Worm (Caenorhabditis elegans) whole organism, L2 larva: ENCODE data around the gene tric-1B.1.

Experiments used
- C34F6.9 ChIP-seq: fragments of 150-350 bp; optimal IDR thresholded peaks from 2 replicates; lab custom pipeline; 2014; ENCODE audit warnings: missing biosample characterization, missing genetic modification characterization
- aly-2 ChIP-seq: fragments of 150-350 bp; optimal IDR thresholded peaks from 2 replicates; lab custom pipeline; 2014; ENCODE audit warnings: missing biosample characterization, missing genetic modification characterization
- blmp-1 ChIP-seq: sonication (generic microtip); optimal IDR thresholded peaks from 2 replicates; lab custom pipeline; 2017; ENCODE audit warnings: missing genetic modification characterization, mild to moderate bottlenecking, missing compliant biosample characterization, antibody characterized with exemption, moderate library complexity; ENCODE audit not compliant: insufficient read depth
- ceh-82 ChIP-seq: fragments of 150-350 bp; optimal IDR thresholded peaks from 2 replicates; lab custom pipeline; 2014; ENCODE audit warnings: missing biosample characterization, missing genetic modification characterization
- elt-3 ChIP-seq: sonication (generic microtip); optimal IDR thresholded peaks from 2 replicates; lab custom pipeline; 2017; ENCODE audit warnings: missing biosample characterization, missing genetic modification characterization
- fos-1 ChIP-seq: fragments of 150-350 bp; optimal IDR thresholded peaks from 2 replicates; lab custom pipeline; 2014; ENCODE audit warnings: missing biosample characterization, missing genetic modification characterization
- lin-11 ChIP-seq: fragments of 150-350 bp; sonication (generic microtip); optimal IDR thresholded peaks from 2 replicates; lab custom pipeline; 2014; ENCODE audit warnings: missing biosample characterization, missing genetic modification characterization, inconsistent platforms, mixed read lengths
- mdl-1 ChIP-seq, 2 experiments: fragments of 150-350 bp in 1 of 2; sonication (generic microtip) in 1 of 2; optimal IDR thresholded peaks; 2 replicates each; lab custom pipeline; 2017; ENCODE audit warnings: missing biosample characterization in 2 of 2, missing genetic modification characterization in 2 of 2
- snpc-4 ChIP-seq: fragments of 150-350 bp; optimal IDR thresholded peaks from 2 replicates; lab custom pipeline; 2014; ENCODE audit warnings: missing biosample characterization, missing genetic modification characterization
- unc-39 ChIP-seq: fragments of 150-350 bp; optimal IDR thresholded peaks from 2 replicates; lab custom pipeline; 2014; ENCODE audit warnings: missing biosample characterization, missing genetic modification characterization
- ztf-4 ChIP-seq: fragments of 150-350 bp; optimal IDR thresholded peaks from 2 replicates; lab custom pipeline; 2014; ENCODE audit warnings: missing biosample characterization, missing genetic modification characterization

- TF ChIP-seq lin-11 (no peak), mdl-1 (tag; optimal IDR thresholded peaks at IDR 0.05; lab: Kevin White, UChicago) (no peak), snpc-4 (no peak), ztf-4 (tag; lab: Kevin White, UChicago) (no peak), ceh-82 (tag; lab: Kevin White, UChicago) (no peak), elt-3 (tag; lab: Kevin White, UChicago) (no peak), C34F6.9 (tag; lab: Kevin White, UChicago) (no peak), blmp-1 (tag; lab: Kevin White, UChicago) (no peak), aly-2 (no peak), unc-39 (tag; lab: Kevin White, UChicago) (no peak), fos-1 (tag; lab: Kevin White, UChicago) (no peak)
Observed at ce11 chrII:12311560-12311959, 45.5 kb upstream of the tric-1B.1 start, which contains the start of gene sre-51.
